Worm (Caenorhabditis elegans) whole organism, mixed stage, embryonic: ENCODE measurements around the gene phg-1.

Experiments
- drap-1 ChIP-seq: fragments of 200-800 bp; sonication (Bioruptor generic); optimal IDR thresholded peaks from 3 replicates; lab custom pipeline; 2018; ENCODE audit warnings: mild to moderate bottlenecking, missing genetic modification characterization, missing compliant biosample characterization
- elt-3 ChIP-seq: fragments of 150-350 bp; optimal IDR thresholded peaks from 2 replicates; lab custom pipeline; 2014; ENCODE audit warnings: missing biosample characterization, missing genetic modification characterization
- pha-4 ChIP-seq: fragments of 150-350 bp; optimal IDR thresholded peaks from 2 replicates; lab custom pipeline; 2018; ENCODE audit warnings: missing biosample characterization, missing genetic modification reagents, missing genetic modification characterization
- snpc-4 ChIP-seq: fragments of 150-350 bp; optimal IDR thresholded peaks from 2 replicates; lab custom pipeline; 2014; ENCODE audit warnings: missing biosample characterization, missing genetic modification characterization

- TF ChIP-seq snpc-4 (tag; lab: Kevin White, UChicago) (no peak), drap-1 (GFP tag; lab: Kevin White, UChicago) (no peak), pha-4 (tag; lab: Kevin White, UChicago) (no peak), elt-3 (tag; lab: Kevin White, UChicago) (no peak)
These were observed 10.0 kb downstream of the phg-1 start for ce11 chrII:10147502-10147901.
